Fruit fly (Drosophila melanogaster): Measurements from ENCODE around the gene sip3.

The sip3 gene

dm6 chr3R:31754605-31755004 lies 17.4 kb upstream of the sip3 start, which contains the start of gene salt:
Gene salt, minus strand, starts transcription at chr3R:31754705.
- TF ChIP-seq ovo (GFP tag; optimal IDR thresholded peaks at IDR 0.05) = no peak
- TF ChIP-seq CG33017 (tag; optimal IDR thresholded peaks at IDR 0.05) = no peak
- no peak for TF ChIP-seq CG5204 (GFP tag; optimal IDR thresholded peaks at IDR 0.05)
- TF ChIP-seq cic (GFP tag; optimal IDR thresholded peaks at IDR 0.05) = no peak
- no peak for TF ChIP-seq tj (GFP tag; optimal IDR thresholded peaks at IDR 0.05)
- TF ChIP-seq toe (GFP tag; optimal IDR thresholded peaks at IDR 0.05) = no peak
- TF ChIP-seq Hr96 (GFP tag; optimal IDR thresholded peaks at IDR 0.05) = no peak
- no peak for TF ChIP-seq CG11617 (GFP tag; optimal IDR thresholded peaks at IDR 0.05)
- TF ChIP-seq CG7045 (GFP tag; optimal IDR thresholded peaks at IDR 0.05) = no peak
- TF ChIP-seq Mnt (GFP tag; optimal IDR thresholded peaks at IDR 0.05) = no peak
- TF ChIP-seq bab1 (GFP tag; optimal IDR thresholded peaks at IDR 0.05) = no peak
- no peak for TF ChIP-seq cnc (optimal IDR thresholded peaks at IDR 0.05)
- no peak for TF ChIP-seq kay (GFP tag; ENCODE audit: borderline replicate concordance)
- no peak for TF ChIP-seq CG1620 (GFP tag; optimal IDR thresholded peaks at IDR 0.05)
- TF ChIP-seq CG12768 (GFP tag; optimal IDR thresholded peaks at IDR 0.05) = no peak
- TF ChIP-seq pad (GFP tag; optimal IDR thresholded peaks at IDR 0.05) = no peak
- TF ChIP-seq CG14711 (tag; optimal IDR thresholded peaks at IDR 0.05) = no peak
- TF ChIP-seq Crg-1 (GFP tag; optimal IDR thresholded peaks at IDR 0.05) = no peak

dm6 chr3R:31758587-31759167 lies 13.3 kb upstream of the sip3 start, which contains the start of gene CG2187:
Gene CG2187, minus strand, starts transcription at chr3R:31758637.
- no peak for TF ChIP-seq Clk (GFP tag; optimal IDR thresholded peaks at IDR 0.05)
- peak; percentile 17 for TF ChIP-seq kay (GFP tag; ENCODE audit: borderline replicate concordance)

dm6 chr3R:31761529-31762009 lies 10.4 kb upstream of the sip3 start, which contains the start of gene Smvt:
Gene Smvt, minus strand, starts transcription at chr3R:31761579.
- no peak for TF ChIP-seq Hr96 (GFP tag; optimal IDR thresholded peaks at IDR 0.05)
- no peak for TF ChIP-seq toe (GFP tag; optimal IDR thresholded peaks at IDR 0.05)
- peak; percentile 83 for TF ChIP-seq cic (GFP tag; optimal IDR thresholded peaks at IDR 0.05)
- TF ChIP-seq cnc (optimal IDR thresholded peaks at IDR 0.05) = peak in 1 of 2 experiments; percentile 13

dm6 chr3R:31762672-31763071 lies 9.3 kb upstream of the sip3 start:
- no peak for TF ChIP-seq CG12768 (GFP tag; optimal IDR thresholded peaks at IDR 0.05)

dm6 chr3R:31764672-31765071 lies 7.3 kb upstream of the sip3 start, which contains the start of gene CG2150:
Gene CG2150, minus strand, starts transcription at chr3R:31764772.
- TF ChIP-seq Clk (GFP tag; optimal IDR thresholded peaks at IDR 0.05) (no peak), cic (GFP tag; optimal IDR thresholded peaks at IDR 0.05) (no peak), CG33017 (tag; optimal IDR thresholded peaks at IDR 0.05) (no peak), cnc (optimal IDR thresholded peaks at IDR 0.05) (no peak), CG7045 (GFP tag; optimal IDR thresholded peaks at IDR 0.05) (no peak), kay (GFP tag; ENCODE audit: borderline replicate concordance) (no peak), ovo (GFP tag; optimal IDR thresholded peaks at IDR 0.05) (no peak), CG7101 (tag; optimal IDR thresholded peaks at IDR 0.05) (no peak), CG5204 (GFP tag; optimal IDR thresholded peaks at IDR 0.05) (no peak), CG1620 (GFP tag; optimal IDR thresholded peaks at IDR 0.05) (no peak), bab1 (GFP tag; optimal IDR thresholded peaks at IDR 0.05) (no peak)

dm6 chr3R:31765145-31765544 lies 6.9 kb upstream of the sip3 start:
- TF ChIP-seq CG33017 (tag; optimal IDR thresholded peaks at IDR 0.05) (no peak), tj (GFP tag; optimal IDR thresholded peaks at IDR 0.05) (no peak), CG7101 (tag; optimal IDR thresholded peaks at IDR 0.05) (no peak), Mnt (GFP tag; optimal IDR thresholded peaks at IDR 0.05) (no peak)

- no peak for TF ChIP-seq CG7045 (GFP tag; optimal IDR thresholded peaks at IDR 0.05)
- TF ChIP-seq kay (GFP tag; ENCODE audit: borderline replicate concordance) = no peak
- TF ChIP-seq Crg-1 (GFP tag; optimal IDR thresholded peaks at IDR 0.05) = no peak
- no peak for TF ChIP-seq tj (GFP tag; optimal IDR thresholded peaks at IDR 0.05)
- no peak for TF ChIP-seq bab1 (GFP tag; optimal IDR thresholded peaks at IDR 0.05)
- no peak for TF ChIP-seq Clk (GFP tag; optimal IDR thresholded peaks at IDR 0.05)
Observed at dm6 chr3R:31767528-31767927, 4.5 kb upstream of the sip3 start.

dm6 chr3R:31768198-31768597 lies 3.8 kb upstream of the sip3 start:
- TF ChIP-seq CG7045 (GFP tag; optimal IDR thresholded peaks at IDR 0.05) = no peak
- no peak for TF ChIP-seq Clk (GFP tag; optimal IDR thresholded peaks at IDR 0.05)
- TF ChIP-seq CG33017 (tag; optimal IDR thresholded peaks at IDR 0.05) = no peak
- no peak for TF ChIP-seq CG5204 (GFP tag; optimal IDR thresholded peaks at IDR 0.05)
- TF ChIP-seq CG14711 (tag; optimal IDR thresholded peaks at IDR 0.05) = no peak
- no peak for TF ChIP-seq CG1620 (GFP tag; optimal IDR thresholded peaks at IDR 0.05)
- no peak for TF ChIP-seq toe (GFP tag; optimal IDR thresholded peaks at IDR 0.05)
- TF ChIP-seq tj (GFP tag; optimal IDR thresholded peaks at IDR 0.05) = no peak
- no peak for TF ChIP-seq CG7101 (tag; optimal IDR thresholded peaks at IDR 0.05)
- no peak for TF ChIP-seq ovo (GFP tag; optimal IDR thresholded peaks at IDR 0.05)
- TF ChIP-seq cnc (optimal IDR thresholded peaks at IDR 0.05) = no peak
- no peak for TF ChIP-seq CG11617 (GFP tag; optimal IDR thresholded peaks at IDR 0.05)
- no peak for TF ChIP-seq bab1 (GFP tag; optimal IDR thresholded peaks at IDR 0.05)
- no peak for TF ChIP-seq Hr96 (GFP tag; optimal IDR thresholded peaks at IDR 0.05)

Measured in whole organism, adult.